Worm (Caenorhabditis elegans) whole organism, L2 larva: Measurements from ENCODE around the gene his-18.

Experiments
- C34F6.9 ChIP-seq: fragments of 150-350 bp; optimal IDR thresholded peaks from 2 replicates; lab custom pipeline; 2014; ENCODE audit warnings: missing biosample characterization, missing genetic modification characterization
- F13H6.1 ChIP-seq: sonication (generic microtip); optimal IDR thresholded peaks from 2 replicates; lab custom pipeline; 2016; ENCODE audit warnings: missing genetic modification characterization, missing compliant biosample characterization
- R02D3.7 ChIP-seq: fragments of 150-350 bp; optimal IDR thresholded peaks from 2 replicates; lab custom pipeline; 2014; ENCODE audit warnings: missing biosample characterization, missing genetic modification characterization
- Y55F3AM.14 ChIP-seq: fragments of 200-800 bp; sonication (Bioruptor generic); optimal IDR thresholded peaks from 2 replicates; lab custom pipeline; 2018; ENCODE audit warnings: mild to moderate bottlenecking, missing genetic modification characterization, missing compliant biosample characterization
- ZK546.5 ChIP-seq: sonication (generic microtip); optimal IDR thresholded peaks from 2 replicates; lab custom pipeline; 2017; ENCODE audit warnings: missing biosample characterization, missing genetic modification characterization
- alr-1 ChIP-seq: fragments of 150-350 bp; optimal IDR thresholded peaks from 2 replicates; lab custom pipeline; 2014; ENCODE audit warnings: missing biosample characterization, missing genetic modification characterization
- aly-2 ChIP-seq: fragments of 150-350 bp; optimal IDR thresholded peaks from 2 replicates; lab custom pipeline; 2014; ENCODE audit warnings: missing biosample characterization, missing genetic modification characterization
- ama-1 ChIP-seq: fragments of 150-350 bp; optimal IDR thresholded peaks from 2 replicates; lab custom pipeline; 2018; ENCODE audit warnings: inconsistent platforms
- blmp-1 ChIP-seq: sonication (generic microtip); optimal IDR thresholded peaks from 2 replicates; lab custom pipeline; 2017; ENCODE audit warnings: missing genetic modification characterization, mild to moderate bottlenecking, missing compliant biosample characterization, antibody characterized with exemption, moderate library complexity; ENCODE audit not compliant: insufficient read depth
- ceh-16 ChIP-seq: fragments of 150-350 bp; optimal IDR thresholded peaks from 2 replicates; lab custom pipeline; 2014; ENCODE audit warnings: missing biosample characterization, missing genetic modification characterization
- ceh-82 ChIP-seq: fragments of 150-350 bp; optimal IDR thresholded peaks from 2 replicates; lab custom pipeline; 2014; ENCODE audit warnings: missing biosample characterization, missing genetic modification characterization
- crh-2 ChIP-seq: sonication (generic microtip); optimal IDR thresholded peaks from 2 replicates; lab custom pipeline; 2017; ENCODE audit warnings: missing biosample characterization, missing genetic modification characterization
- dmd-4 ChIP-seq: sonication (generic microtip); optimal IDR thresholded peaks from 2 replicates; lab custom pipeline; 2017; ENCODE audit warnings: missing biosample characterization, missing genetic modification characterization
- egl-27 ChIP-seq: sonication (generic microtip); optimal IDR thresholded peaks from 3 replicates; lab custom pipeline; 2017; ENCODE audit warnings: missing biosample characterization, missing genetic modification reagents, missing genetic modification characterization
- elt-1 ChIP-seq: fragments of 150-350 bp; optimal IDR thresholded peaks from 2 replicates; lab custom pipeline; 2014; ENCODE audit warnings: missing biosample characterization, missing genetic modification characterization
- elt-3 ChIP-seq: sonication (generic microtip); optimal IDR thresholded peaks from 2 replicates; lab custom pipeline; 2017; ENCODE audit warnings: missing biosample characterization, missing genetic modification characterization
- fos-1 ChIP-seq: fragments of 150-350 bp; optimal IDR thresholded peaks from 2 replicates; lab custom pipeline; 2014; ENCODE audit warnings: missing biosample characterization, missing genetic modification characterization
- gmeb-1 ChIP-seq: fragments of 150-350 bp; optimal IDR thresholded peaks from 2 replicates; lab custom pipeline; 2014; ENCODE audit warnings: missing biosample characterization, missing genetic modification characterization
- lin-11 ChIP-seq: fragments of 150-350 bp; sonication (generic microtip); optimal IDR thresholded peaks from 2 replicates; lab custom pipeline; 2014; ENCODE audit warnings: missing biosample characterization, missing genetic modification characterization, inconsistent platforms, mixed read lengths
- lin-13 ChIP-seq: fragments of 150-350 bp; optimal IDR thresholded peaks from 2 replicates; lab custom pipeline; 2014; ENCODE audit warnings: missing biosample characterization, missing genetic modification reagents, missing genetic modification characterization
- lin-39 ChIP-seq: fragments of 150-350 bp; optimal IDR thresholded peaks from 2 replicates; lab custom pipeline; 2014; ENCODE audit warnings: missing biosample characterization, missing genetic modification reagents, missing genetic modification characterization
- lsy-2 ChIP-seq, 2 experiments: fragments of 150-350 bp in 1 of 2; sonication (generic microtip) in 1 of 2; optimal IDR thresholded peaks; 2 replicates each; lab custom pipeline; 2014 to 2017; ENCODE audit warnings: missing biosample characterization in 2 of 2, missing genetic modification characterization in 2 of 2
- mab-5 ChIP-seq: fragments of 150-350 bp; optimal IDR thresholded peaks from 2 replicates; lab custom pipeline; 2014; ENCODE audit warnings: missing biosample characterization, missing genetic modification characterization
- mdl-1 ChIP-seq, 2 experiments: fragments of 150-350 bp in 1 of 2; sonication (generic microtip) in 1 of 2; optimal IDR thresholded peaks; 2 replicates each; lab custom pipeline; 2017; ENCODE audit warnings: missing biosample characterization in 2 of 2, missing genetic modification characterization in 2 of 2
- nhr-10 ChIP-seq: sonication (generic microtip); optimal IDR thresholded peaks from 2 replicates; lab custom pipeline; 2017; ENCODE audit warnings: missing biosample characterization, missing genetic modification characterization
- nhr-12 ChIP-seq: fragments of 150-350 bp; optimal IDR thresholded peaks from 2 replicates; lab custom pipeline; 2014; ENCODE audit warnings: missing biosample characterization, missing genetic modification characterization
- nhr-129 ChIP-seq: fragments of 150-350 bp; optimal IDR thresholded peaks from 2 replicates; lab custom pipeline; 2014; ENCODE audit warnings: missing biosample characterization, missing genetic modification characterization
- nhr-21 ChIP-seq: fragments of 150-350 bp; optimal IDR thresholded peaks from 2 replicates; lab custom pipeline; 2014; ENCODE audit warnings: missing biosample characterization, missing genetic modification characterization
- nhr-23 ChIP-seq: fragments of 150-350 bp; optimal IDR thresholded peaks from 2 replicates; lab custom pipeline; 2014; ENCODE audit warnings: missing biosample characterization, missing genetic modification reagents, missing genetic modification characterization
- nhr-237 ChIP-seq: fragments of 150-350 bp; optimal IDR thresholded peaks from 2 replicates; lab custom pipeline; 2014; ENCODE audit warnings: missing biosample characterization, missing genetic modification characterization
- nhr-25 ChIP-seq: fragments of 150-350 bp; sonication (generic microtip); optimal IDR thresholded peaks from 3 replicates; lab custom pipeline; 2014; ENCODE audit warnings: missing biosample characterization, missing genetic modification characterization
- nhr-6 ChIP-seq: fragments of 150-350 bp; optimal IDR thresholded peaks from 2 replicates; lab custom pipeline; 2014; ENCODE audit warnings: missing biosample characterization, missing genetic modification characterization
- nhr-77 ChIP-seq: fragments of 150-350 bp; optimal IDR thresholded peaks from 2 replicates; lab custom pipeline; 2014; ENCODE audit warnings: missing biosample characterization, missing genetic modification characterization
- peb-1 ChIP-seq: fragments of 150-350 bp; optimal IDR thresholded peaks from 2 replicates; lab custom pipeline; 2014; ENCODE audit warnings: missing biosample characterization, missing genetic modification characterization
- sem-4 ChIP-seq: fragments of 150-350 bp; optimal IDR thresholded peaks from 2 replicates; lab custom pipeline; 2014; ENCODE audit warnings: missing biosample characterization, missing genetic modification reagents, missing genetic modification characterization
- skn-1 ChIP-seq: sonication (generic microtip); optimal IDR thresholded peaks from 2 replicates; lab custom pipeline; 2017; ENCODE audit warnings: missing biosample characterization, missing genetic modification characterization
- sma-3 ChIP-seq: sonication (generic microtip); optimal IDR thresholded peaks from 2 replicates; lab custom pipeline; 2016; ENCODE audit warnings: missing genetic modification reagents, missing genetic modification characterization, missing compliant biosample characterization
- sma-9 ChIP-seq, 2 experiments: fragments of 150-350 bp in 1 of 2; sonication (generic microtip) in 1 of 2; optimal IDR thresholded peaks; 2 replicates each; lab custom pipeline; 2014 to 2016; ENCODE audit warnings: missing genetic modification characterization in 2 of 2, mild to moderate bottlenecking in 1 of 2, missing biosample characterization in 1 of 2, missing compliant biosample characterization in 1 of 2, missing genetic modification reagents in 1 of 2, moderate library complexity in 1 of 2
- snpc-4 ChIP-seq: fragments of 150-350 bp; optimal IDR thresholded peaks from 2 replicates; lab custom pipeline; 2014; ENCODE audit warnings: missing biosample characterization, missing genetic modification characterization
- unc-39 ChIP-seq: fragments of 150-350 bp; optimal IDR thresholded peaks from 2 replicates; lab custom pipeline; 2014; ENCODE audit warnings: missing biosample characterization, missing genetic modification characterization
- unc-62 ChIP-seq: fragments of 150-350 bp; optimal IDR thresholded peaks from 2 replicates; lab custom pipeline; 2014; ENCODE audit warnings: missing biosample characterization, missing genetic modification reagents, missing genetic modification characterization
- zag-1 ChIP-seq: fragments of 150-350 bp; optimal IDR thresholded peaks from 2 replicates; lab custom pipeline; 2014; ENCODE audit warnings: missing biosample characterization, missing genetic modification characterization
- ztf-1 ChIP-seq: fragments of 200-800 bp; sonication (Bioruptor generic); conservative IDR thresholded peaks from 2 replicates; pipeline ENCODE4 v1.3.6; 2022; ENCODE audit warnings: missing genetic modification characterization, missing compliant biosample characterization
- ztf-11 ChIP-seq: sonication (generic microtip); optimal IDR thresholded peaks from 2 replicates; lab custom pipeline; 2017; ENCODE audit warnings: missing biosample characterization, missing genetic modification characterization
- ztf-4 ChIP-seq: fragments of 150-350 bp; optimal IDR thresholded peaks from 2 replicates; lab custom pipeline; 2014; ENCODE audit warnings: missing biosample characterization, missing genetic modification characterization

The his-18 gene

DNA sequence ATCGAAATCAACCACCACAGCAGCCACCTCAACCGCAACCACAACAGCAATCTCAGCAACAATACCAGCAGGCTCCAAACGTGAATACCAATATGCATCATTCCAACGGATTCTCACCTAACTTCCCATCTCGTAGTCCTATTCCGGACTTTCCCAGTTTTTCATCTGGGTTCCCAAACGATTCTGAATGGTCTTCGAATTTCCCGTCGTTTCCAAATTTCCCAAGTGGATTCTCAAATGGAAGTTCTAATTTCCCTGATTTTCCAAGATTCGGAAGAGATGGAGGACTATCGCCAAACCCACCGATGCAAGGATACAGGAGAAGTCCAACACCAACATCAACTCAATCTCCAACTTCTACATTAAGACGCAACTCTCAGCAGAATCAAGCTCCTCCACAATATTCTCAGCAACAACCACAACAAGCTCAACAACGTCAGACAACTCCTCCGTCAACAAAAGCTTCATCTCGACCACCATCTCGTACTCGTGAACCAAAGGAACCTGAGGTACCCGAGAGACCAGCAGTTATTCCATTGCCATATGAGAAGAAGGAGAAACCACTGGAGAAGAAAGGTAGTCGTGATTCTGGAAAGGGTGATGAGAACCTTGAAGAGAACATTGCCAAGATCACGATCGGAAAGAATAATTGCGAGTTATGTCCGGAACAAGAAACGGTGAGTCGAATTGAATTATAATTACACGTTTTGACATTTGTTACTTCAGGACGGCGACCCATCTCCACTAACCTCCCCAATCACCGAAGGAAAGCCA lies 39.6 kb downstream of the his-18 start:
- TF ChIP-seq ztf-1 (no peak), peb-1 (tag; lab: Kevin White, UChicago) (no peak), ama-1 (peak; percentile 75), blmp-1 (tag; lab: Kevin White, UChicago) (no peak)

DNA sequence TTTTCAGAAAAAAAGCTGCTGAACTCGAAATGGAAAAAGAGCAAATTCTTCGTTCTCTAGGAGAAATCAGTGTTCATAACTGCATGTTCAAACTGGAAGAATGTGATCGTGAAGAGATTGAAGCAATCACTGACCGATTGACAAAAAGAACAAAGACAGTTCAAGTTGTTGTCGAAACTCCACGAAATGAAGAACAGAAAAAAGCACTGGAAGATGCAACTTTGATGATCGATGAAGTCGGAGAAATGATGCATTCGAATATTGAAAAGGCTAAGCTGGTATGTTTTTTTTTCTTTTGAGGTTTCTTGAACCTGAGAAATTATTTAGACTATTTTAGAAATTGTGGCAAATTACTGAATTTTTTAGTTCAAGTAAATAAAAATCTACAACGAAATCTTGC lies 40.4 kb downstream of the his-18 start:
- TF ChIP-seq nhr-12 (tag; lab: Kevin White, UChicago), result no peak
- TF ChIP-seq ama-1, result peak; percentile 11

DNA sequence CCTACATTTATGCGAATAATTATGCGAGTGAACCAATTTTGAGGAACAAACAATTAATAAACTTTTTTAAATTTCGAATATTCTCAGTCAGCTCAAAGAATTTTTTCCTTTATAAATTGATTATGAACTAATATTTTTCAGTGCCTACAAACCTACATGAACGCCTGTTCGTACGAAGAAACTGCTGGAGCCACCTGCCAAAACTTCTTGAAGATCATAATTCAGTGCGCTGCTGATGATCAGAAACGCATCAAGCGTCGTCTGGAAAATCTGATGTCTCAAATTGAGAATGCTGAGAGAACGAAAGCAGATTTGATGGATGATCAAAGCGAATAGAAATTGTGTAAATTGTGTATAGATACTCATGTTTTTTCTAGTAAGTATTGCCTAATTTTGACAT lies 40.9 kb downstream of the his-18 start:
- TF ChIP-seq lsy-2 (tag; optimal IDR thresholded peaks at IDR 0.05; lab: Kevin White, UChicago), result no peak
- no peak for TF ChIP-seq snpc-4 (tag; lab: Kevin White, UChicago)
- no peak for TF ChIP-seq peb-1 (tag; lab: Kevin White, UChicago)
- no peak for TF ChIP-seq ceh-82
- TF ChIP-seq nhr-21 (tag; lab: Kevin White, UChicago), result no peak
- no peak for TF ChIP-seq ztf-4

- TF ChIP-seq peb-1 (tag; lab: Kevin White, UChicago), result no peak
- TF ChIP-seq lin-13 (GFP tag; lab: Kevin White, UChicago), result peak; percentile 26
- TF ChIP-seq ztf-1, result no peak
- TF ChIP-seq unc-39 (tag; lab: Kevin White, UChicago), result no peak
- no peak for TF ChIP-seq mab-5 (tag; lab: Kevin White, UChicago)
- TF ChIP-seq nhr-77, result no peak
- peak; percentile 97 for TF ChIP-seq ama-1
- peak; percentile 23 for TF ChIP-seq C34F6.9 (tag; lab: Kevin White, UChicago)
- TF ChIP-seq nhr-237 (tag; lab: Kevin White, UChicago), result no peak
- no peak for TF ChIP-seq nhr-25 (tag; lab: Kevin White, UChicago)
- TF ChIP-seq unc-62, result no peak
- no peak for TF ChIP-seq blmp-1 (tag; lab: Kevin White, UChicago)
- no peak for TF ChIP-seq nhr-12 (tag; lab: Kevin White, UChicago)
- peak; percentile 58 for TF ChIP-seq crh-2 (tag; lab: Kevin White, UChicago)
- no peak for TF ChIP-seq alr-1 (tag; lab: Kevin White, UChicago)
- no peak for TF ChIP-seq ceh-16
- no peak for TF ChIP-seq skn-1 (tag; lab: Kevin White, UChicago)
- no peak for TF ChIP-seq mdl-1 (tag; optimal IDR thresholded peaks at IDR 0.05; lab: Kevin White, UChicago)
- TF ChIP-seq lin-39 (tag; lab: Kevin White, UChicago), result no peak
- TF ChIP-seq zag-1 (tag; lab: Kevin White, UChicago), result no peak
- TF ChIP-seq aly-2 (tag; lab: Kevin White, UChicago), result no peak
- TF ChIP-seq nhr-6 (tag; lab: Kevin White, UChicago), result no peak
- TF ChIP-seq sem-4 (tag; lab: Kevin White, UChicago), result no peak
- TF ChIP-seq nhr-10 (tag; lab: Kevin White, UChicago), result no peak
- TF ChIP-seq nhr-129, result peak; percentile 1
- TF ChIP-seq lin-11 (tag; lab: Kevin White, UChicago), result no peak
- no peak for TF ChIP-seq nhr-21 (tag; lab: Kevin White, UChicago)
- TF ChIP-seq fos-1 (tag; lab: Kevin White, UChicago), result no peak
- TF ChIP-seq F13H6.1 (tag; lab: Kevin White, UChicago), result peak; percentile 33
- no peak for TF ChIP-seq R02D3.7 (tag; lab: Kevin White, UChicago)
- no peak for TF ChIP-seq dmd-4
- TF ChIP-seq ZK546.5, result no peak
- TF ChIP-seq nhr-23 (tag; lab: Kevin White, UChicago), result no peak
- no peak for TF ChIP-seq elt-1 (tag; lab: Kevin White, UChicago)
- TF ChIP-seq gmeb-1, result no peak
- TF ChIP-seq Y55F3AM.14, result no peak
- peak in 1 of 2 experiments; percentile 43 for TF ChIP-seq lsy-2 (tag; optimal IDR thresholded peaks at IDR 0.05; lab: Kevin White, UChicago)
- TF ChIP-seq elt-3 (tag; lab: Kevin White, UChicago), result no peak
- TF ChIP-seq ztf-4, result peak; percentile 85
- TF ChIP-seq ztf-11 (tag; lab: Kevin White, UChicago), result no peak
- TF ChIP-seq ceh-82, result no peak
- no peak for TF ChIP-seq snpc-4 (tag; lab: Kevin White, UChicago)
- TF ChIP-seq sma-3 (GFP tag; lab: Kevin White, UChicago), result peak; percentile 49
- TF ChIP-seq sma-9 (GFP tag; optimal IDR thresholded peaks at IDR 0.05; lab: Kevin White, UChicago), result no peak
- no peak for TF ChIP-seq sma-9 (tag; optimal IDR thresholded peaks at IDR 0.05; lab: Kevin White, UChicago)
- TF ChIP-seq egl-27 (tag; lab: Kevin White, UChicago), result no peak
These were observed 41.5 kb downstream of the his-18 start for ce11 chrV:8939424-8940065.
